Comparison of ENCODE assay signal across 2 fruit fly cellular contexts in the genomic region with DNA sequence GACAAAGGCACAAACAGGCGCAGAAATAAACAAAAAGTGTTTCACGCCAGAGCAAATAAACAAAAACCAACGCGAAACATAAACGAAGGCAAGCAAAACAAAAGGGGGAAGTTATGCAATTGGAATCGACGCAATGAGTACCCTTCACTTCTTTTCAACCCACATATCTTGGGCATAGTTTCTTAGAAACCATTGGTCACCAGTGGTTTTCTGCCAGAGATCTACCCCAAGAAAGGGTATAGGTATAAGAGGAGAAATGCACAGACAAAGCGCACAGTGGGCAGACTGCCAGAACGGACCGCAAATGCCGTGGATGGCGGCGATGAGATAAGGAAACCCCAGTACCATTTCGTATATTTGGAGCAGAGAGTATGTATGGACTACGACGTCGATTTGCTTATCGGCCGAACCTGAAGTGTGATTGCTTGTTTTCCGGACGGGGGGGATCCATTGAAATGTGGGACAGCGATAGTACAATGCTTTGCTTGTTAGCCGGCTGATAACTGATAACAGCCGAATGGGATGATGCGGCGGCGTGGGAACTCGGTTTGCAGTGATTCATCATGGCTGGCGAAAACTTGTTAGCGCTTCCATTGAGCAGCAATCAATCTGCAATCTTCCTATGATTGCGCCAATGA.
TF ChIP-seq lines count a peak whose summit lies in the region.

No protein-coding gene starts in this region.

TF ChIP-seq in whole organism, embryonic, 481 proteins besides CTCF, POLR2A, EP300 and RAD21 (continued from another document and continues in another):
- TF ChIP-seq CG17385 (GFP tag; optimal IDR thresholded peaks at IDR 0.05; lab: Kevin White, UChicago), result no peak
- TF ChIP-seq hth (optimal IDR thresholded peaks at IDR 0.05; lab: Kevin White, UChicago), result no peak
- peak; percentile 28; the same call in 1 of the 2 replicates for TF ChIP-seq danr (GFP tag; IDR thresholded peaks at IDR 0.05; lab: Robert Waterston, UW)
- peak; percentile 40; the same call in 1 of the 2 replicates for TF ChIP-seq Ada2b (GFP tag; IDR thresholded peaks at IDR 0.05; lab: Robert Waterston, UW)
- TF ChIP-seq CkIIα-i1 (GFP tag; IDR thresholded peaks at IDR 0.05; lab: Robert Waterston, UW), result no peak
- TF ChIP-seq tup (GFP tag; optimal IDR thresholded peaks at IDR 0.05; lab: Kevin White, UChicago), result no peak
- TF ChIP-seq Optix (GFP tag; IDR thresholded peaks at IDR 0.05; lab: Robert Waterston, UW), result no peak
- TF ChIP-seq Taf1 (GFP tag; IDR thresholded peaks at IDR 0.05; lab: Robert Waterston, UW), result no peak
- no peak for TF ChIP-seq h (optimal IDR thresholded peaks at IDR 0.05; lab: Kevin White, UChicago)
- TF ChIP-seq E2f2 (GFP tag; IDR thresholded peaks at IDR 0.05; lab: Robert Waterston, UW), result 0 out of 2 replicates have a peak, but pooled peaks have one; percentile 38
- no peak for TF ChIP-seq inv (GFP tag; IDR thresholded peaks at IDR 0.05; lab: Robert Waterston, UW; ENCODE audit: partially characterized antibody)
- TF ChIP-seq Ravus (GFP tag; IDR thresholded peaks at IDR 0.05; lab: Robert Waterston, UW), result no peak
- TF ChIP-seq pita (GFP tag; optimal IDR thresholded peaks at IDR 0.05; lab: Kevin White, UChicago), result no peak
- TF ChIP-seq CG7987 (GFP tag; optimal IDR thresholded peaks at IDR 0.05; lab: Kevin White, UChicago), result no peak
- no peak for TF ChIP-seq CG9609 (GFP tag; optimal IDR thresholded peaks at IDR 0.05; lab: Kevin White, UChicago)
- peak; percentile 51; the same call in 1 of the 2 replicates for TF ChIP-seq wdn (GFP tag; IDR thresholded peaks at IDR 0.05; lab: Robert Waterston, UW)
- TF ChIP-seq CG10147 (GFP tag; optimal IDR thresholded peaks at IDR 0.05; lab: Kevin White, UChicago), result no peak
- TF ChIP-seq pan (optimal IDR thresholded peaks at IDR 0.05; lab: Kevin White, UChicago), result no peak
- TF ChIP-seq pan (GFP tag; optimal IDR thresholded peaks at IDR 0.05 in 1 of 2, IDR thresholded peaks at IDR 0.05 in 1 of 2), result peak in 1 of 2 experiments; percentile 62
- no peak for TF ChIP-seq CG32772 (GFP tag; IDR thresholded peaks at IDR 0.05; lab: Robert Waterston, UW)
- peak; percentile 22 for TF ChIP-seq CG17829 (tag; optimal IDR thresholded peaks at IDR 0.05; lab: Kevin White, UChicago)
- TF ChIP-seq Dek (tag; optimal IDR thresholded peaks at IDR 0.05; lab: Kevin White, UChicago), result no peak
- no peak for TF ChIP-seq CG3163 (GFP tag; optimal IDR thresholded peaks at IDR 0.05; lab: Kevin White, UChicago)
- TF ChIP-seq Awh (GFP tag; IDR thresholded peaks at IDR 0.05; lab: Robert Waterston, UW), result no peak
- no peak for TF ChIP-seq Neu2 (GFP tag; optimal IDR thresholded peaks at IDR 0.05; lab: Kevin White, UChicago; ENCODE audit: borderline replicate concordance)
- TF ChIP-seq chm (GFP tag; IDR thresholded peaks at IDR 0.05; lab: Robert Waterston, UW), result no peak
- TF ChIP-seq CG9932 (GFP tag; IDR thresholded peaks at IDR 0.05; lab: Robert Waterston, UW), result peak; percentile 47
- TF ChIP-seq lab (GFP tag; optimal IDR thresholded peaks at IDR 0.05; lab: Kevin White, UChicago), result peak; percentile 28
- no peak for TF ChIP-seq Ets65A (GFP tag; lab: Kevin White, UChicago)
- TF ChIP-seq sc (optimal IDR thresholded peaks at IDR 0.05; lab: Kevin White, UChicago), result no peak
- TF ChIP-seq sc (GFP tag; optimal IDR thresholded peaks at IDR 0.05; lab: Kevin White, UChicago), result no peak
- peak; percentile 36 for TF ChIP-seq Adf1 (GFP tag; IDR thresholded peaks at IDR 0.05; lab: Robert Waterston, UW)
- TF ChIP-seq Opbp (GFP tag; IDR thresholded peaks at IDR 0.05; lab: Robert Waterston, UW; ENCODE audit: partially characterized antibody), result no peak
- TF ChIP-seq CG30431 (GFP tag; optimal IDR thresholded peaks at IDR 0.05; lab: Kevin White, UChicago), result peak; percentile 10
- peak; percentile 8 for TF ChIP-seq phol (tag; optimal IDR thresholded peaks at IDR 0.05; lab: Kevin White, UChicago)
- TF ChIP-seq lmd (GFP tag; IDR thresholded peaks at IDR 0.05; lab: Robert Waterston, UW), result peak; percentile 45; the same call in 1 of the 2 replicates
- TF ChIP-seq CHES-1-like (GFP tag; optimal IDR thresholded peaks at IDR 0.05; lab: Kevin White, UChicago), result peak; percentile 34
- TF ChIP-seq rib (GFP tag; IDR thresholded peaks at IDR 0.05; lab: Robert Waterston, UW), result no peak
- TF ChIP-seq Dip3 (GFP tag; optimal IDR thresholded peaks at IDR 0.05; lab: Kevin White, UChicago), result no peak
- no peak for TF ChIP-seq Sry-β (GFP tag; optimal IDR thresholded peaks at IDR 0.05; lab: Kevin White, UChicago)
- no peak for TF ChIP-seq CG18476 (GFP tag; optimal IDR thresholded peaks at IDR 0.05; lab: Kevin White, UChicago)
- TF ChIP-seq CG5245 (GFP tag; optimal IDR thresholded peaks at IDR 0.05; lab: Kevin White, UChicago), result no peak
- TF ChIP-seq kay (GFP tag; optimal IDR thresholded peaks at IDR 0.05; lab: Kevin White, UChicago), result peak; percentile 24
- TF ChIP-seq bcd (GFP tag; optimal IDR thresholded peaks at IDR 0.05; lab: Kevin White, UChicago), result peak; percentile 9
- no peak for TF ChIP-seq CG7372 (GFP tag; IDR thresholded peaks at IDR 0.05; lab: Robert Waterston, UW)
- TF ChIP-seq CG18764 (GFP tag; optimal IDR thresholded peaks at IDR 0.05; lab: Kevin White, UChicago), result no peak
- 0 out of 2 replicates have a peak, but pooled peaks have one; percentile 3 for TF ChIP-seq dimm (GFP tag; IDR thresholded peaks at IDR 0.05; lab: Robert Waterston, UW)
- no peak for TF ChIP-seq Dad (GFP tag; optimal IDR thresholded peaks at IDR 0.05; lab: Kevin White, UChicago)
- peak; percentile 57 for TF ChIP-seq CG11504 (tag; optimal IDR thresholded peaks at IDR 0.05; lab: Kevin White, UChicago)
- TF ChIP-seq vfl (GFP tag; optimal IDR thresholded peaks at IDR 0.05; lab: Kevin White, UChicago), result no peak
- no peak for TF ChIP-seq run (tag; optimal IDR thresholded peaks at IDR 0.05; lab: Kevin White, UChicago)
- TF ChIP-seq tgo (GFP tag; IDR thresholded peaks at IDR 0.05; lab: Robert Waterston, UW), result peak; percentile 58
- TF ChIP-seq CG14860 (GFP tag; IDR thresholded peaks at IDR 0.05; lab: Robert Waterston, UW; ENCODE audit: partially characterized antibody), result no peak
- TF ChIP-seq CG11398 (GFP tag; optimal IDR thresholded peaks at IDR 0.05; lab: Kevin White, UChicago), result no peak
- TF ChIP-seq yki (optimal IDR thresholded peaks at IDR 0.05; lab: Kevin White, UChicago), result no peak
- no peak for TF ChIP-seq CG3281 (GFP tag; optimal IDR thresholded peaks at IDR 0.05; lab: Kevin White, UChicago)
- TF ChIP-seq otp (GFP tag; IDR thresholded peaks at IDR 0.05; lab: Robert Waterston, UW), result peak; percentile 68; the same call in 2 of the 3 replicates
- TF ChIP-seq gcm (GFP tag; optimal IDR thresholded peaks at IDR 0.05; lab: Kevin White, UChicago), result peak; percentile 7
- no peak for TF ChIP-seq CG10321 (GFP tag; IDR thresholded peaks at IDR 0.05; lab: Robert Waterston, UW)
- TF ChIP-seq ken (GFP tag; IDR thresholded peaks at IDR 0.05; lab: Robert Waterston, UW), result peak; percentile 65; the same call in 2 of the 3 replicates
- TF ChIP-seq Nf-YC (tag; optimal IDR thresholded peaks at IDR 0.05; lab: Kevin White, UChicago), result no peak
- peak; percentile 26 for TF ChIP-seq grau (tag; optimal IDR thresholded peaks at IDR 0.05; lab: Kevin White, UChicago)
- peak; percentile 31 for TF ChIP-seq CG18262 (tag; optimal IDR thresholded peaks at IDR 0.05; lab: Kevin White, UChicago)

TF ChIP-seq in whole organism, prepupa, 60 proteins besides CTCF, POLR2A, EP300 and RAD21 (continued from another document):
- TF ChIP-seq Eip75B (GFP tag; optimal IDR thresholded peaks at IDR 0.05; lab: Kevin White, UChicago) (peak; percentile 59), CG8632 (GFP tag; optimal IDR thresholded peaks at IDR 0.05; lab: Kevin White, UChicago) (peak; percentile 24), vri (GFP tag; optimal IDR thresholded peaks at IDR 0.05; lab: Kevin White, UChicago) (peak; percentile 72), pdm3 (GFP tag; optimal IDR thresholded peaks at IDR 0.05; lab: Kevin White, UChicago) (peak; percentile 45), CG9139 (GFP tag; optimal IDR thresholded peaks at IDR 0.05; lab: Kevin White, UChicago) (no peak), Hr39 (GFP tag; optimal IDR thresholded peaks at IDR 0.05; lab: Kevin White, UChicago) (peak; percentile 60), esn (GFP tag; optimal IDR thresholded peaks at IDR 0.05; lab: Kevin White, UChicago) (peak; percentile 70), CG10669 (GFP tag; optimal IDR thresholded peaks at IDR 0.05; lab: Kevin White, UChicago) (peak; percentile 49), acj6 (GFP tag; optimal IDR thresholded peaks at IDR 0.05; lab: Kevin White, UChicago) (peak; percentile 51), Ets96B (tag; optimal IDR thresholded peaks at IDR 0.05; lab: Kevin White, UChicago) (peak; percentile 42), CG6276 (GFP tag; optimal IDR thresholded peaks at IDR 0.05; lab: Kevin White, UChicago) (peak; percentile 4)
